Worm (Caenorhabditis elegans) whole organism, L1 larva: Measurements from ENCODE around the gene C25H3.3.

Experiments used
- fkh-8 ChIP-seq: sonication (generic microtip); optimal IDR thresholded peaks from 2 replicates; lab custom pipeline; 2016; ENCODE audit warnings: mild to moderate bottlenecking, missing genetic modification characterization, missing compliant biosample characterization
- lin-13 ChIP-seq: fragments of 150-350 bp; optimal IDR thresholded peaks from 2 replicates; lab custom pipeline; 2014; ENCODE audit warnings: missing biosample characterization, missing genetic modification reagents, missing genetic modification characterization
- nhr-237 ChIP-seq: fragments of 150-350 bp; optimal IDR thresholded peaks from 2 replicates; lab custom pipeline; 2014; ENCODE audit warnings: missing biosample characterization, missing genetic modification characterization
- nhr-84 ChIP-seq: sonication (generic microtip); optimal IDR thresholded peaks from 2 replicates; lab custom pipeline; 2017; ENCODE audit warnings: missing biosample characterization, missing genetic modification characterization
- sox-4 ChIP-seq: sonication (generic microtip); optimal IDR thresholded peaks from 2 replicates; lab custom pipeline; 2016; ENCODE audit warnings: missing genetic modification characterization, missing compliant biosample characterization

- TF ChIP-seq nhr-237 (no peak), fkh-8 (tag; lab: Kevin White, UChicago) (peak; percentile 19), lin-13 (GFP tag; lab: Kevin White, UChicago) (peak; percentile 57), nhr-84 (tag; lab: Kevin White, UChicago) (no peak), sox-4 (tag; lab: Kevin White, UChicago) (no peak)
Observed at ce11 chrII:5698254-5698653, 4.3 kb downstream of the C25H3.3 start.
